Worm (Caenorhabditis elegans): ENCODE results near the gene ZK938.10.

ce11 chrII:9826946-9827345 is 23.9 kb downstream of the ZK938.10 start:
- TF ChIP-seq dao-5 (tag; optimal IDR thresholded peaks at IDR 0.05): no peak
- TF ChIP-seq him-1 (tag; optimal IDR thresholded peaks at IDR 0.05): no peak
- no peak for TF ChIP-seq W03F9.2 (tag; optimal IDR thresholded peaks at IDR 0.05)
